Fruit fly (Drosophila melanogaster) whole organism, embryonic: ENCODE data around the gene CG1847.

Source experiments
- CG1024 ChIP-seq: fragments of 200-800 bp; sonication (Bioruptor generic); IDR thresholded peaks from 2 replicates; pipeline ENCODE4 v1.3.6; 2022; ENCODE audit warnings: missing biosample characterization, missing genetic modification characterization
- CG10431 ChIP-seq: fragments of 200-800 bp; sonication (Bioruptor generic); optimal IDR thresholded peaks from 3 replicates; lab custom pipeline; 2018; ENCODE audit warnings: missing biosample characterization, mild to moderate bottlenecking, missing genetic modification characterization
- CG11723 ChIP-seq: fragments of 200-800 bp; sonication (Bioruptor generic); optimal IDR thresholded peaks from 2 replicates; lab custom pipeline; 2017; ENCODE audit warnings: missing biosample characterization, mild to moderate bottlenecking, missing genetic modification characterization
- CG12104 ChIP-seq: fragments of 200-800 bp; sonication (Bioruptor generic); optimal IDR thresholded peaks from 3 replicates; lab custom pipeline; 2016; ENCODE audit warnings: missing biosample characterization, missing genetic modification characterization
- CG13296 ChIP-seq: fragments of 200-800 bp; sonication (Bioruptor generic); optimal IDR thresholded peaks from 3 replicates; lab custom pipeline; 2018; ENCODE audit warnings: missing biosample characterization, mild to moderate bottlenecking, missing genetic modification characterization
- CG13424 ChIP-seq: fragments of 200-800 bp; sonication (Bioruptor generic); optimal IDR thresholded peaks from 2 replicates; lab custom pipeline; 2019; ENCODE audit warnings: missing biosample characterization, mild to moderate bottlenecking, missing genetic modification characterization, moderate library complexity
- CG13894 ChIP-seq: fragments of 200-800 bp; sonication (Bioruptor generic); optimal IDR thresholded peaks from 3 replicates; lab custom pipeline; 2018; ENCODE audit warnings: missing biosample characterization, mild to moderate bottlenecking, missing genetic modification characterization, moderate library complexity
- CG15073 ChIP-seq: fragments of 200-800 bp; sonication (Bioruptor generic); optimal IDR thresholded peaks from 2 replicates; lab custom pipeline; 2016; ENCODE audit warnings: missing biosample characterization, missing genetic modification characterization
- CG18011 ChIP-seq: fragments of 200-800 bp; sonication (Bioruptor generic); optimal IDR thresholded peaks from 2 replicates; lab custom pipeline; 2017; ENCODE audit warnings: missing biosample characterization, missing genetic modification characterization, mild to moderate bottlenecking, moderate library complexity, missing genotype
- CG2889 ChIP-seq: fragments of 200-800 bp; sonication (Bioruptor generic); IDR thresholded peaks from 3 replicates; pipeline ENCODE4 v1.3.6; 2022; ENCODE audit warnings: missing biosample characterization, missing genetic modification characterization
- CG31365 ChIP-seq: fragments of 200-800 bp; sonication (Bioruptor generic); optimal IDR thresholded peaks from 2 replicates; lab custom pipeline; 2018; ENCODE audit warnings: missing biosample characterization, mild to moderate bottlenecking, missing genetic modification characterization
- CG31441 ChIP-seq: fragments of 200-800 bp; sonication (Bioruptor generic); IDR thresholded peaks from 2 replicates; pipeline ENCODE4 v1.3.6; 2022; ENCODE audit warnings: missing biosample characterization, missing genetic modification characterization
- CG3726 ChIP-seq: fragments of 200-800 bp; sonication (Bioruptor generic); IDR thresholded peaks from 3 replicates; pipeline ENCODE4, ENCODE4 v1.3.6; 2022; ENCODE audit warnings: missing biosample characterization, missing genetic modification characterization
- CG3847 ChIP-seq: fragments of 200-800 bp; sonication (Bioruptor generic); IDR thresholded peaks from 2 replicates; pipeline ENCODE4 v1.3.6; 2022; ENCODE audit warnings: missing biosample characterization, missing genetic modification characterization
- CG4820 ChIP-seq: fragments of 200-800 bp; sonication (Bioruptor generic); optimal IDR thresholded peaks from 3 replicates; lab custom pipeline; 2016; ENCODE audit warnings: missing biosample characterization, missing genetic modification characterization
- CG6689 ChIP-seq: fragments of 200-800 bp; sonication (Bioruptor generic); IDR thresholded peaks from 2 replicates; pipeline ENCODE4 v1.3.6; 2022; ENCODE audit warnings: missing biosample characterization, missing genetic modification characterization
- CG7928 ChIP-seq: fragments of 200-800 bp; sonication (Bioruptor generic); optimal IDR thresholded peaks from 2 replicates; lab custom pipeline; 2017; ENCODE audit warnings: missing biosample characterization, mild to moderate bottlenecking, missing genetic modification characterization
- CG9437 ChIP-seq: fragments of 200-800 bp; sonication (Bioruptor generic); optimal IDR thresholded peaks from 2 replicates; lab custom pipeline; 2018; ENCODE audit warnings: missing biosample characterization, mild to moderate bottlenecking, missing genetic modification characterization
- CG9797 ChIP-seq: fragments of 200-800 bp; sonication (Bioruptor generic); optimal IDR thresholded peaks from 3 replicates; lab custom pipeline; 2018; ENCODE audit warnings: missing biosample characterization, mild to moderate bottlenecking, missing genetic modification characterization
- Camta ChIP-seq: fragments of 200-800 bp; sonication (Bioruptor generic); optimal IDR thresholded peaks from 2 replicates; lab custom pipeline; 2016; ENCODE audit warnings: missing biosample characterization, missing genetic modification characterization
- Dfd ChIP-seq, 2 experiments: fragments of >200 bp; optimal IDR thresholded peaks; 2 replicates each; lab custom pipeline; 2017; ENCODE audit warnings: missing biosample characterization in 2 of 2, missing genetic modification characterization in 2 of 2
- Dll ChIP-seq: fragments of 200-800 bp; sonication (Bioruptor generic); IDR thresholded peaks from 4 replicates; pipeline ENCODE4 v1.3.6; 2022; ENCODE audit warnings: missing biosample characterization, missing genetic modification characterization; ENCODE audit not compliant: partially characterized antibody
- Hey ChIP-seq: fragments of 200-800 bp; sonication (Bioruptor generic); optimal IDR thresholded peaks from 3 replicates; lab custom pipeline; 2018; ENCODE audit warnings: missing biosample characterization, mild to moderate bottlenecking, missing genetic modification characterization
- Hmx ChIP-seq: fragments of 200-800 bp; sonication (Bioruptor generic); optimal IDR thresholded peaks from 2 replicates; lab custom pipeline; 2016; ENCODE audit warnings: missing biosample characterization, missing genetic modification characterization
- Hr3 ChIP-seq: fragments of 200-800 bp; sonication (Bioruptor generic); optimal IDR thresholded peaks from 3 replicates; lab custom pipeline; 2016; ENCODE audit warnings: missing biosample characterization, missing genetic modification characterization
- Hsf ChIP-seq: fragments of 200-800 bp; sonication (Bioruptor generic); optimal IDR thresholded peaks from 3 replicates; lab custom pipeline; 2016; ENCODE audit warnings: missing biosample characterization, missing genetic modification characterization
- Oaz ChIP-seq: fragments of 200-800 bp; sonication (Bioruptor generic); IDR thresholded peaks from 2 replicates; pipeline ENCODE4 v1.3.6; 2022; ENCODE audit warnings: missing biosample characterization, missing genetic modification characterization
- Opbp ChIP-seq: fragments of 200-800 bp; sonication (Bioruptor generic); IDR thresholded peaks from 3 replicates; pipeline ENCODE4 v1.3.6; 2022; ENCODE audit warnings: missing biosample characterization, missing genetic modification characterization; ENCODE audit not compliant: partially characterized antibody
- ac ChIP-seq: fragments of 200-800 bp; sonication (Bioruptor generic); optimal IDR thresholded peaks from 3 replicates; lab custom pipeline; 2017; ENCODE audit warnings: missing biosample characterization, mild to moderate bottlenecking, missing genetic modification characterization
- bab2 ChIP-seq: fragments of 200-800 bp; sonication (Bioruptor generic); optimal IDR thresholded peaks from 2 replicates; lab custom pipeline; 2016; ENCODE audit warnings: missing biosample characterization, missing genetic modification characterization
- btn ChIP-seq: fragments of 200-800 bp; sonication (Bioruptor generic); optimal IDR thresholded peaks from 2 replicates; lab custom pipeline; 2016; ENCODE audit warnings: missing biosample characterization, missing genetic modification characterization
- corto ChIP-seq: fragments of 200-800 bp; sonication (Bioruptor generic); optimal IDR thresholded peaks from 2 replicates; lab custom pipeline; 2016; ENCODE audit warnings: missing biosample characterization, mild to moderate bottlenecking, missing genetic modification characterization, moderate library complexity
- dmrt99B ChIP-seq: fragments of 200-800 bp; sonication (Bioruptor generic); optimal IDR thresholded peaks from 2 replicates; lab custom pipeline; 2018; ENCODE audit warnings: missing biosample characterization, mild to moderate bottlenecking, missing genetic modification characterization, moderate library complexity
- gsb ChIP-seq: fragments of 200-800 bp; sonication (Bioruptor generic); IDR thresholded peaks from 2 replicates; pipeline ENCODE4 v1.3.6; 2022; ENCODE audit warnings: missing biosample characterization, missing genetic modification characterization
- hkb ChIP-seq, 2 experiments: fragments of 200-800 bp in 1 of 2; fragments of >200 bp in 1 of 2; sonication (Bioruptor generic) in 1 of 2; IDR thresholded peaks in 1 of 2; optimal IDR thresholded peaks in 1 of 2; 2 replicates each; pipeline versions ENCODE4 v1.3.6 to Lab custom; 2017 to 2022; ENCODE audit warnings: missing biosample characterization in 1 of 2, missing genetic modification characterization in 1 of 2
- kni ChIP-seq: fragments of 200-800 bp; sonication (Bioruptor generic); optimal IDR thresholded peaks from 3 replicates; lab custom pipeline; 2017; ENCODE audit warnings: mild to moderate bottlenecking, missing biosample characterization, missing genetic modification reagents, missing genetic modification characterization
- lmd ChIP-seq: fragments of 200-800 bp; sonication (Bioruptor generic); IDR thresholded peaks from 2 replicates; pipeline ENCODE4 v1.3.6; 2022; ENCODE audit warnings: missing biosample characterization, missing genetic modification characterization
- maf-S ChIP-seq: fragments of 200-800 bp; sonication (Bioruptor generic); optimal IDR thresholded peaks from 2 replicates; lab custom pipeline; 2016; ENCODE audit warnings: missing biosample characterization, missing genetic modification characterization
- mld ChIP-seq: fragments of 200-800 bp; sonication (Bioruptor generic); IDR thresholded peaks from 3 replicates; pipeline ENCODE4 v1.3.6; 2022; ENCODE audit warnings: missing biosample characterization, missing genetic modification characterization; ENCODE audit not compliant: partially characterized antibody
- oc ChIP-seq: fragments of 200-800 bp; sonication (Bioruptor generic); optimal IDR thresholded peaks from 2 replicates; lab custom pipeline; 2018; ENCODE audit warnings: missing biosample characterization, mild to moderate bottlenecking, missing genetic modification characterization, moderate library complexity
- org-1 ChIP-seq: fragments of 200-800 bp; sonication (Bioruptor generic); optimal IDR thresholded peaks from 2 replicates; lab custom pipeline; 2017; ENCODE audit warnings: missing biosample characterization, missing genetic modification characterization
- sc ChIP-seq, 3 experiments: fragments of >200 bp in 2 of 3; fragments of 200-800 bp in 1 of 3; sonication (Bioruptor generic) in 1 of 3; optimal IDR thresholded peaks; 2 replicates in 2 of 3; 3 replicates in 1 of 3; lab custom pipeline; 2017; ENCODE audit warnings: mild to moderate bottlenecking in 1 of 3, missing biosample characterization in 1 of 3, missing genetic modification characterization in 1 of 3, missing genetic modification reagents in 1 of 3
- schlank ChIP-seq: fragments of 200-800 bp; sonication (Bioruptor generic); optimal IDR thresholded peaks from 2 replicates; lab custom pipeline; 2018; ENCODE audit warnings: missing biosample characterization, mild to moderate bottlenecking, missing genetic modification characterization
- sr ChIP-seq: fragments of 200-800 bp; sonication (Bioruptor generic); IDR thresholded peaks from 3 replicates; pipeline ENCODE4 v1.3.6; 2022; ENCODE audit warnings: missing biosample characterization, missing genetic modification characterization
- stc ChIP-seq: fragments of 200-800 bp; sonication (Bioruptor generic); IDR thresholded peaks from 2 replicates; pipeline ENCODE4 v1.3.6; 2022; ENCODE audit warnings: missing biosample characterization, missing genetic modification characterization
- tgo ChIP-seq: fragments of 200-800 bp; sonication (Bioruptor generic); IDR thresholded peaks from 3 replicates; pipeline ENCODE4 v1.3.6; 2022; ENCODE audit warnings: missing biosample characterization, missing genetic modification characterization
- trh ChIP-seq: fragments of 200-800 bp; sonication (Bioruptor generic); optimal IDR thresholded peaks from 2 replicates; lab custom pipeline; 2016; ENCODE audit warnings: missing biosample characterization, missing genetic modification characterization
- unc-4 ChIP-seq: fragments of 200-800 bp; sonication (Bioruptor generic); IDR thresholded peaks from 2 replicates; pipeline ENCODE4 v1.3.6; 2022; ENCODE audit warnings: missing biosample characterization, missing genetic modification characterization; ENCODE audit not compliant: partially characterized antibody
- unpg ChIP-seq: fragments of 200-800 bp; sonication (Bioruptor generic); optimal IDR thresholded peaks from 3 replicates; lab custom pipeline; 2018; ENCODE audit warnings: missing biosample characterization, mild to moderate bottlenecking, missing genetic modification characterization, moderate library complexity

CG1847 gene

dm6 chrX:11915154-11915593 is 46.2 kb downstream of the CG1847 start (continued):
- TF ChIP-seq maf-S = no peak
- TF ChIP-seq CG3726 (GFP tag; lab: Robert Waterston, UW) = peak; percentile 81; the same call in 2 of the 3 replicates
- TF ChIP-seq Dfd (GFP tag; optimal IDR thresholded peaks at IDR 0.05; lab: Kevin White, UChicago) = no peak
- TF ChIP-seq sr (GFP tag; lab: Robert Waterston, UW) = peak; percentile 7; the same call in 1 of the 3 replicates
- no peak for TF ChIP-seq Dll
- TF ChIP-seq Opbp (GFP tag; lab: Robert Waterston, UW) = no peak
- peak; percentile 85 for TF ChIP-seq CG9437 (GFP tag; lab: Kevin White, UChicago)
- TF ChIP-seq ac = peak; percentile 61
- peak; percentile 93 for TF ChIP-seq CG13296 (GFP tag; lab: Kevin White, UChicago)
- TF ChIP-seq Oaz (GFP tag; lab: Robert Waterston, UW) = peak; percentile 70
- peak; percentile 69 for TF ChIP-seq CG12104 (GFP tag; lab: Kevin White, UChicago)
- peak; percentile 90 for TF ChIP-seq tgo (GFP tag; lab: Robert Waterston, UW)
- no peak for TF ChIP-seq Hsf
- peak; percentile 90 for TF ChIP-seq lmd (GFP tag; lab: Robert Waterston, UW)
- TF ChIP-seq CG3847 (GFP tag; lab: Robert Waterston, UW) = peak; percentile 77
- peak; percentile 74 for TF ChIP-seq gsb (GFP tag; lab: Robert Waterston, UW)
- TF ChIP-seq CG4820 (GFP tag; lab: Kevin White, UChicago) = peak; percentile 79
- peak; percentile 62 for TF ChIP-seq CG31365
- peak; percentile 95 for TF ChIP-seq CG13424 (tag; lab: Kevin White, UChicago)
- TF ChIP-seq CG7928 (GFP tag; lab: Kevin White, UChicago) = peak; percentile 57
- no peak for TF ChIP-seq corto (GFP tag; lab: Kevin White, UChicago)
- TF ChIP-seq Hey (tag; lab: Kevin White, UChicago) = peak; percentile 35
- TF ChIP-seq CG15073 = no peak
- peak; percentile 93 for TF ChIP-seq unpg (GFP tag; lab: Kevin White, UChicago)
- peak; percentile 85 for TF ChIP-seq Hr3
- peak; percentile 74 for TF ChIP-seq CG10431
- peak; percentile 15; the same call in 1 of the 2 replicates for TF ChIP-seq CG1024 (GFP tag; lab: Robert Waterston, UW)
- no peak for TF ChIP-seq Camta (GFP tag; lab: Kevin White, UChicago)
- TF ChIP-seq CG2889 = 0 out of 3 replicates have a peak, but pooled peaks have one; percentile 59
- TF ChIP-seq kni = peak; percentile 92
- TF ChIP-seq schlank = peak; percentile 73
- TF ChIP-seq oc (tag; lab: Kevin White, UChicago) = peak; percentile 89
- TF ChIP-seq mld (GFP tag; lab: Robert Waterston, UW) = no peak
- peak; percentile 73 for TF ChIP-seq CG13894 (tag; lab: Kevin White, UChicago)
- no peak for TF ChIP-seq unc-4 (GFP tag; lab: Robert Waterston, UW)
- peak; percentile 22 for TF ChIP-seq bab2 (GFP tag; lab: Kevin White, UChicago)
- peak; percentile 20 for TF ChIP-seq CG9797 (GFP tag; lab: Kevin White, UChicago)
- peak; percentile 9 for TF ChIP-seq CG18011 (GFP tag; lab: Kevin White, UChicago)
- peak; percentile 95 for TF ChIP-seq CG6689 (GFP tag; lab: Robert Waterston, UW)
- peak; percentile 79 for TF ChIP-seq CG11723 (GFP tag; lab: Kevin White, UChicago)
- TF ChIP-seq sc (optimal IDR thresholded peaks at IDR 0.05; lab: Kevin White, UChicago) = no peak
- TF ChIP-seq sc (GFP tag; optimal IDR thresholded peaks at IDR 0.05; lab: Kevin White, UChicago) = peak; percentile 82
- TF ChIP-seq Hmx = no peak
- peak; percentile 50 for TF ChIP-seq trh
- peak; percentile 94 for TF ChIP-seq dmrt99B (tag; lab: Kevin White, UChicago)
- TF ChIP-seq hkb (optimal IDR thresholded peaks at IDR 0.05; lab: Kevin White, UChicago) = no peak
- peak; percentile 88 for TF ChIP-seq hkb (GFP tag; IDR thresholded peaks at IDR 0.05; lab: Robert Waterston, UW)
- TF ChIP-seq CG31441 (GFP tag; lab: Robert Waterston, UW) = peak; percentile 95
- TF ChIP-seq btn = no peak
- TF ChIP-seq org-1 (GFP tag; lab: Kevin White, UChicago) = peak; percentile 86
- peak; percentile 88 for TF ChIP-seq stc
